Worm (Caenorhabditis elegans): ENCODE data around the gene C04C11.1.

The C04C11.1 gene

DNA sequence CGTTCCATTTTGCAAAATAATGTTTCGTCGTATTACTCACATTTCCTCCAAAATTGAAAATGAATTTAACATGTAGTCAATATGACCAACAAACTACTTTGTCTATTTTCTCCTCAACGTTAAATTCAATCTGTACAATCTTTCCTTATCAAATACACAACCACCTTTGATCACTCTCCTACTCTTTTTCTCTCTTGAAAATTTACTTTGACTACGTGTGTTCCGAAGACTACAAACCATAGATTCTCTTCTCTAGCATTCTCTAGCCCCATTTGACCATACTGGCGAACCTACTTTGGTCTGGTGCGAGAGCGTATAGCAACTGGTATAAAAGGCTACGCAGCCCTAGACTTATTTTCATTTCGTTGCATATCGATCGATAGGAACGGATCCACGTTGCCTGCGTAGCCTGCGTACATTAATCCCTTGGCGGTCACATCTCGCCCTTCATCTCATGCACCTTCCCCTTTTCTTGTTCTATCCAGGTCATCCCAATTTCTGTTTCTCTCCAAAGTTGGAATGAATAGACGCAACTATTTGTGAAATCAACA, 20.1 kb upstream of the C04C11.1 start:
- TF ChIP-seq pqm-1 (tag; optimal IDR thresholded peaks at IDR 0.05): peak; percentile 85
- peak; percentile 21 for TF ChIP-seq pha-4 (tag; optimal IDR thresholded peaks at IDR 0.05)
- TF ChIP-seq elt-2 (tag; optimal IDR thresholded peaks at IDR 0.05): peak; percentile 69
- no peak for TF ChIP-seq nhr-11 (tag; optimal IDR thresholded peaks at IDR 0.05)
- TF ChIP-seq nhr-23 (tag; optimal IDR thresholded peaks at IDR 0.05): peak; percentile 66
- peak; percentile 72 for TF ChIP-seq ceh-28 (tag; optimal IDR thresholded peaks at IDR 0.05)
- TF ChIP-seq nhr-12 (tag; optimal IDR thresholded peaks at IDR 0.05): no peak
- TF ChIP-seq skn-1 (tag; optimal IDR thresholded peaks at IDR 0.05): no peak

- TF ChIP-seq nhr-25 (tag; optimal IDR thresholded peaks at IDR 0.05) (no peak), nhr-237 (tag; optimal IDR thresholded peaks at IDR 0.05) (no peak), elt-2 (tag; optimal IDR thresholded peaks at IDR 0.05) (peak; percentile 78), jun-1 (tag; optimal IDR thresholded peaks at IDR 0.05) (peak; percentile 24), pha-4 (tag; optimal IDR thresholded peaks at IDR 0.05) (peak; percentile 87), egl-27 (tag; optimal IDR thresholded peaks at IDR 0.05) (no peak), ztf-11 (tag; optimal IDR thresholded peaks at IDR 0.05) (no peak), nhr-23 (tag; optimal IDR thresholded peaks at IDR 0.05) (peak; percentile 58), mml-1 (tag; optimal IDR thresholded peaks at IDR 0.05) (no peak), zag-1 (tag; optimal IDR thresholded peaks at IDR 0.05) (no peak), daf-12 (tag; optimal IDR thresholded peaks at IDR 0.05) (no peak), elt-3 (tag; optimal IDR thresholded peaks at IDR 0.05) (no peak), tbx-2 (tag; optimal IDR thresholded peaks at IDR 0.05) (no peak), lin-39 (tag; optimal IDR thresholded peaks at IDR 0.05) (no peak), fkh-10 (GFP tag; optimal IDR thresholded peaks at IDR 0.05) (no peak), ama-1 (optimal IDR thresholded peaks at IDR 0.05) (no peak), ceh-82 (tag; optimal IDR thresholded peaks at IDR 0.05) (no peak), unc-39 (tag; optimal IDR thresholded peaks at IDR 0.05) (no peak), lin-15B (tag; optimal IDR thresholded peaks at IDR 0.05) (no peak), nhr-11 (tag; optimal IDR thresholded peaks at IDR 0.05) (no peak), lsy-12 (tag; optimal IDR thresholded peaks at IDR 0.05) (no peak), unc-62 (GFP tag; optimal IDR thresholded peaks at IDR 0.05) (no peak), ceh-28 (tag; optimal IDR thresholded peaks at IDR 0.05) (no peak), snpc-4 (tag; optimal IDR thresholded peaks at IDR 0.05) (no peak), fos-1 (tag; optimal IDR thresholded peaks at IDR 0.05) (no peak), eor-1 (tag; optimal IDR thresholded peaks at IDR 0.05) (no peak), nhr-77 (tag; optimal IDR thresholded peaks at IDR 0.05) (no peak), pqm-1 (tag; optimal IDR thresholded peaks at IDR 0.05) (peak; percentile 71), hmg-11 (tag; optimal IDR thresholded peaks at IDR 0.05) (no peak), R02D3.7 (tag; optimal IDR thresholded peaks at IDR 0.05) (no peak), nfya-1 (tag; optimal IDR thresholded peaks at IDR 0.05; ENCODE audit: insufficient read depth) (peak; percentile 41), aly-2 (tag; optimal IDR thresholded peaks at IDR 0.05) (no peak)
These were observed 18.9 kb upstream of the C04C11.1 start, which contains the start of gene cytb-5.1 for ce11 chrX:14001494-14001974. TSS of gene cytb-5.1 (plus strand) at chrX:14001924.

DNA sequence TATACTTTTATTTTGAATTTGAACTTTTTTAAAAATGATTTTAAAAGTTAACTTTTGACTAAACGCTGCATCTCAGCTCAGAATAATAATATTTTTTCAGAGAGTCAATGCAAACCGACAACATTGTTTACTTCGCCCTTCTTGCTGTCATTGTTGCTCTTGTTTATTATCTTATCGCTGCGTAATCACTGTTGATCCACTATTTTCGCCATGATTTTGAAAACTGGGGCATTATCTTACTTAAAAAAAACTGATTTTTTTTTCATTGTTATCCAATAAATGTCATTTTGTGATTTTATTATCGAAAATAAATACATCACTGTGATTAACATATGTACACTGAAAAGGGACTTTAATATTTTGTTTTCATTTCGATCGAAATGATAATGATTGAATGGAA, 17.7 kb upstream of the C04C11.1 start:
- TF ChIP-seq snpc-4 (tag; optimal IDR thresholded peaks at IDR 0.05) (no peak), jun-1 (tag; optimal IDR thresholded peaks at IDR 0.05) (no peak), R02D3.7 (tag; optimal IDR thresholded peaks at IDR 0.05) (no peak), sea-2 (GFP tag; optimal IDR thresholded peaks at IDR 0.05) (no peak)

- TF ChIP-seq pqm-1 (tag; optimal IDR thresholded peaks at IDR 0.05) (peak; percentile 60), elt-2 (tag; optimal IDR thresholded peaks at IDR 0.05) (peak; percentile 48), egl-27 (tag; optimal IDR thresholded peaks at IDR 0.05) (no peak)
These were observed 16.9 kb upstream of the C04C11.1 start for ce11 chrX:14003538-14003937.

DNA sequence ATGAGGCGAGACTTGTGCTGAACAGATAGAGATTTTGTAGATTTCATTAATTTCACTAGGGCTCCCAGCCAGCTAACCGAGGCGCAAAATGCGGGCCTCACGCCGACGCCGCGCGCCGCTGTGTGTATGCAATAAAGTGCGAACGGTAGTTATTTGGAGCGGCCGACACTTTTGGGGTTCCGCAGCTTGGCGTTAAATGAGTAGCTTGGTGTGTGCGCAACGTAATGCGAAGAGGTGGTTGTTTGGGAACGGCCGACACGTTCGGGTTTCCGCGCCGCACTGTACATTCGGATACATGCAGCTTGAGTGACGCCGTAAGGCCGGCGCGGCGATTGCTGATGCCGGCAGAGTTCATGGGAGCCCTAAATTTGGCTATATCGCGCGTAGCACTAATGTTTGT, 12.3 kb upstream of the C04C11.1 start:
- TF ChIP-seq nhr-67 (tag; optimal IDR thresholded peaks at IDR 0.05) (no peak), elt-1 (tag; optimal IDR thresholded peaks at IDR 0.05) (no peak), fos-1 (tag; optimal IDR thresholded peaks at IDR 0.05) (no peak)

All from whole organism, L3 larva.